Worm (Caenorhabditis elegans) whole organism, late embryonic: ENCODE data around the gene coel-1.
A peak's percentile ranks its signal among the peaks of the same experiment; 100 is the strongest.

ENCODE experiments used
- C08G9.2 ChIP-seq: sonication (generic microtip); optimal IDR thresholded peaks from 2 replicates; lab custom pipeline; 2016; ENCODE audit warnings: mild to moderate bottlenecking, missing genetic modification characterization, moderate library complexity, missing compliant biosample characterization
- C38D4.7 ChIP-seq: fragments of 200-800 bp; sonication (Bioruptor generic); optimal IDR thresholded peaks from 2 replicates; lab custom pipeline; 2018; ENCODE audit warnings: mild to moderate bottlenecking, missing genetic modification characterization, moderate library complexity, missing compliant biosample characterization
- K09A11.1 ChIP-seq: sonication (generic microtip); optimal IDR thresholded peaks from 2 replicates; lab custom pipeline; 2017; ENCODE audit warnings: antibody characterized with exemption, mild to moderate bottlenecking, missing genetic modification characterization, missing compliant biosample characterization; ENCODE audit not compliant: insufficient read depth
- Y22D7AL.16 ChIP-seq: sonication (generic microtip); optimal IDR thresholded peaks from 2 replicates; lab custom pipeline; 2016; ENCODE audit warnings: missing genetic modification characterization, missing compliant biosample characterization
- ahr-1 ChIP-seq: sonication (generic microtip); optimal IDR thresholded peaks from 2 replicates; lab custom pipeline; 2016; ENCODE audit warnings: missing genetic modification characterization, missing compliant biosample characterization
- ceh-14 ChIP-seq: sonication (generic microtip); optimal IDR thresholded peaks from 2 replicates; lab custom pipeline; 2016; ENCODE audit warnings: missing genotype, missing genetic modification characterization, missing compliant biosample characterization
- ceh-18 ChIP-seq: sonication (generic microtip); optimal IDR thresholded peaks from 2 replicates; lab custom pipeline; 2016; ENCODE audit warnings: missing genetic modification characterization, missing compliant biosample characterization
- ceh-19 ChIP-seq: fragments of 200-800 bp; sonication (Bioruptor generic); optimal IDR thresholded peaks from 2 replicates; lab custom pipeline; 2018; ENCODE audit warnings: mild to moderate bottlenecking, missing genetic modification characterization, missing compliant biosample characterization
- ceh-30 ChIP-seq: fragments of 150-350 bp; optimal IDR thresholded peaks from 2 replicates; lab custom pipeline; 2014; ENCODE audit warnings: missing biosample characterization, missing genetic modification characterization
- ceh-6 ChIP-seq: fragments of 200-800 bp; sonication (Bioruptor generic); optimal IDR thresholded peaks from 2 replicates; lab custom pipeline; 2018; ENCODE audit warnings: mild to moderate bottlenecking, missing genetic modification characterization, missing compliant biosample characterization
- ceh-9 ChIP-seq: sonication (generic microtip); optimal IDR thresholded peaks from 2 replicates; lab custom pipeline; 2016; ENCODE audit warnings: mild to moderate bottlenecking, missing genetic modification characterization, inconsistent platforms, missing compliant biosample characterization
- dmd-4 ChIP-seq: sonication (generic microtip); optimal IDR thresholded peaks from 2 replicates; lab custom pipeline; 2016; ENCODE audit warnings: borderline replicate concordance, missing genetic modification characterization, missing compliant biosample characterization
- dve-1 ChIP-seq: sonication (generic microtip); optimal IDR thresholded peaks from 2 replicates; lab custom pipeline; 2017; ENCODE audit warnings: antibody characterized with exemption, mild to moderate bottlenecking, missing genetic modification characterization, missing compliant biosample characterization
- ets-4 ChIP-seq: sonication (generic microtip); optimal IDR thresholded peaks from 2 replicates; lab custom pipeline; 2016; ENCODE audit warnings: missing genetic modification characterization, missing compliant biosample characterization
- fax-1 ChIP-seq: sonication (generic microtip); optimal IDR thresholded peaks from 2 replicates; lab custom pipeline; 2016; ENCODE audit warnings: missing genotype, missing genetic modification characterization, missing compliant biosample characterization
- fkh-6 ChIP-seq: sonication (generic microtip); optimal IDR thresholded peaks from 2 replicates; lab custom pipeline; 2016; ENCODE audit warnings: missing genetic modification characterization, missing compliant biosample characterization
- hlh-30 ChIP-seq: sonication (generic microtip); optimal IDR thresholded peaks from 2 replicates; lab custom pipeline; 2017; ENCODE audit warnings: antibody characterized with exemption, missing genetic modification characterization, missing compliant biosample characterization; ENCODE audit not compliant: insufficient read depth
- hlh-8 ChIP-seq: sonication (generic microtip); optimal IDR thresholded peaks from 2 replicates; lab custom pipeline; 2016; ENCODE audit warnings: missing genotype, missing genetic modification characterization, missing compliant biosample characterization
- lim-6 ChIP-seq: sonication (generic microtip); optimal IDR thresholded peaks from 2 replicates; lab custom pipeline; 2016; ENCODE audit warnings: missing genetic modification characterization, missing compliant biosample characterization
- madf-2 ChIP-seq: sonication (generic microtip); optimal IDR thresholded peaks from 2 replicates; lab custom pipeline; 2017; ENCODE audit warnings: missing genetic modification characterization, missing compliant biosample characterization
- nfya-1 ChIP-seq: sonication (generic microtip); optimal IDR thresholded peaks from 2 replicates; lab custom pipeline; 2017; ENCODE audit warnings: missing genetic modification characterization, mild to moderate bottlenecking, missing compliant biosample characterization, antibody characterized with exemption, moderate library complexity
- nhr-11 ChIP-seq: fragments of 150-350 bp; optimal IDR thresholded peaks from 2 replicates; lab custom pipeline; 2014; ENCODE audit warnings: missing biosample characterization, missing genetic modification characterization
- odd-2 ChIP-seq: sonication (generic microtip); optimal IDR thresholded peaks from 2 replicates; lab custom pipeline; 2017; ENCODE audit warnings: antibody characterized with exemption, mild to moderate bottlenecking, missing genetic modification characterization, missing compliant biosample characterization
- pat-9 ChIP-seq: fragments of 200-800 bp; sonication (Bioruptor generic); optimal IDR thresholded peaks from 2 replicates; lab custom pipeline; 2018; ENCODE audit warnings: mild to moderate bottlenecking, missing genetic modification characterization, moderate library complexity, missing compliant biosample characterization
- pha-2 ChIP-seq: sonication (generic microtip); optimal IDR thresholded peaks from 2 replicates; lab custom pipeline; 2017; ENCODE audit warnings: mild to moderate bottlenecking, missing genetic modification characterization, missing compliant biosample characterization
- pha-4 ChIP-seq: fragments of 150-350 bp; optimal IDR thresholded peaks from 2 replicates; lab custom pipeline; 2018; ENCODE audit warnings: missing biosample characterization, missing genetic modification reagents, missing genetic modification characterization
- pros-1 ChIP-seq: fragments of 150-350 bp; optimal IDR thresholded peaks from 2 replicates; lab custom pipeline; 2014; ENCODE audit warnings: missing biosample characterization, missing genetic modification reagents, missing genetic modification characterization
- ref-2 ChIP-seq: sonication (generic microtip); optimal IDR thresholded peaks from 2 replicates; lab custom pipeline; 2016; ENCODE audit warnings: missing genetic modification characterization, missing compliant biosample characterization
- sdc-2 ChIP-seq: sonication (generic microtip); optimal IDR thresholded peaks from 2 replicates; lab custom pipeline; 2016; ENCODE audit warnings: missing genotype, missing genetic modification characterization, missing compliant biosample characterization
- syd-9 ChIP-seq: sonication (generic microtip); optimal IDR thresholded peaks from 2 replicates; lab custom pipeline; 2016; ENCODE audit warnings: mild to moderate bottlenecking, missing genetic modification characterization, moderate library complexity, missing compliant biosample characterization
- tbx-7 ChIP-seq: sonication (generic microtip); optimal IDR thresholded peaks from 2 replicates; lab custom pipeline; 2016; ENCODE audit warnings: missing genotype, missing genetic modification characterization, missing compliant biosample characterization
- unc-42 ChIP-seq: sonication (generic microtip); optimal IDR thresholded peaks from 2 replicates; lab custom pipeline; 2016; ENCODE audit warnings: missing genotype, missing genetic modification characterization, missing compliant biosample characterization
- unc-55 ChIP-seq: sonication (generic microtip); optimal IDR thresholded peaks from 2 replicates; lab custom pipeline; 2017; ENCODE audit warnings: missing biosample characterization, missing genetic modification reagents, missing genetic modification characterization
- ztf-16 ChIP-seq: sonication (generic microtip); optimal IDR thresholded peaks from 2 replicates; lab custom pipeline; 2017; ENCODE audit warnings: missing genetic modification characterization, missing compliant biosample characterization

The coel-1 gene

DNA sequence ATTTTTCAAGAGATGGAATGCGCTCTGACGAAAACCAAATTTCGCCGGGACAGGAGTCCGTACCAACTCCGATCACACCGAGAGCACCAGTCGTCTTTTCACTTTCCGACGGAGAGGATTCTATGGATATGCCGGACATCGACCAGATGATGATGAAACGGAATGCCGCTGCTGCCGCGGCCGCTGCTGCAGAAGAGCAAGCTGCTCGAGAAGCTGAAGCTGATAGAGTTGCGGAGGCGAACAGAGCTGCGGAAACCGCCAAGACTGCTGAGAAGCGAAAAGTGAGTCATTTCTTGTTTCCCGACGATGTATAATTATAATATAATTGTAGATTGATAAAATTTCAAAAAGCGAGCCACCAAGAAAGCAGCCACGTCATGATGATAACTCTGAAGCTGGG, 10.1 kb upstream of the coel-1 start:
- no peak for TF ChIP-seq pha-2

ce11 chrX:4256761-4257160, 8.7 kb upstream of the coel-1 start, which contains the start of gene srv-6:
srv-6 (plus strand) TSS chrX:4257061.
- no peak for TF ChIP-seq pros-1
- no peak for TF ChIP-seq odd-2 (tag; lab: Kevin White, UChicago)
- no peak for TF ChIP-seq sdc-2 (tag; lab: Kevin White, UChicago)
- no peak for TF ChIP-seq madf-2
- TF ChIP-seq ztf-16 (tag; lab: Kevin White, UChicago), result no peak
- TF ChIP-seq syd-9 (tag; lab: Kevin White, UChicago), result no peak
- TF ChIP-seq tbx-7 (tag; lab: Kevin White, UChicago), result no peak
- TF ChIP-seq Y22D7AL.16 (tag; lab: Kevin White, UChicago), result no peak
- TF ChIP-seq ceh-14 (tag; lab: Kevin White, UChicago), result no peak
- TF ChIP-seq nfya-1 (tag; lab: Kevin White, UChicago), result no peak
- no peak for TF ChIP-seq ceh-30 (tag; lab: Kevin White, UChicago)

ce11 chrX:4260297-4260696, 5.2 kb upstream of the coel-1 start, which contains the start of gene C52B9.4:
C52B9.4 (plus strand) TSS chrX:4260652.
- TF ChIP-seq unc-55 (GFP tag; lab: Kevin White, UChicago) (no peak), hlh-8 (tag; lab: Kevin White, UChicago) (peak; percentile 3), nfya-1 (tag; lab: Kevin White, UChicago) (peak; percentile 16), C38D4.7 (GFP tag; lab: Kevin White, UChicago) (no peak), ahr-1 (no peak), dve-1 (no peak), K09A11.1 (tag; lab: Kevin White, UChicago) (no peak), unc-42 (peak; percentile 11)

ce11 chrX:4263820-4264219, 1.6 kb upstream of the coel-1 start:
- no peak for TF ChIP-seq dve-1
- no peak for TF ChIP-seq C08G9.2
- TF ChIP-seq unc-42, result no peak
- no peak for TF ChIP-seq fax-1 (tag; lab: Kevin White, UChicago)
- TF ChIP-seq tbx-7 (tag; lab: Kevin White, UChicago), result no peak
- TF ChIP-seq ceh-19 (GFP tag; lab: Kevin White, UChicago), result no peak
- TF ChIP-seq nfya-1 (tag; lab: Kevin White, UChicago), result no peak
- TF ChIP-seq pat-9, result no peak
- no peak for TF ChIP-seq ceh-6 (GFP tag; lab: Kevin White, UChicago)
- no peak for TF ChIP-seq dmd-4
- TF ChIP-seq ceh-9, result no peak
- no peak for TF ChIP-seq ets-4 (tag; lab: Kevin White, UChicago)
- no peak for TF ChIP-seq nhr-11 (tag; lab: Kevin White, UChicago)
- no peak for TF ChIP-seq fkh-6 (tag; lab: Kevin White, UChicago)
- TF ChIP-seq ref-2 (tag; lab: Kevin White, UChicago), result no peak
- no peak for TF ChIP-seq lim-6 (tag; lab: Kevin White, UChicago)

- peak; percentile 17 for TF ChIP-seq hlh-30 (tag; lab: Kevin White, UChicago)
- TF ChIP-seq ceh-18 (tag; lab: Kevin White, UChicago), result peak; percentile 53
- no peak for TF ChIP-seq pha-4 (tag; lab: Kevin White, UChicago)
- TF ChIP-seq unc-42, result no peak
- no peak for TF ChIP-seq ceh-30 (tag; lab: Kevin White, UChicago)
- TF ChIP-seq, all 69 proteins: peak for 2
Measured at ce11 chrX:4266178-4266931, 892 bp downstream of the coel-1 start.
